Fruit fly (Drosophila melanogaster) whole organism, embryonic: Measurements from ENCODE around the gene Sfp23F.

ENCODE experiments used
- Bgb ChIP-seq: fragments of 200-800 bp; sonication (Bioruptor generic); IDR thresholded peaks from 2 replicates; pipeline ENCODE4 v1.3.6; 2022; ENCODE audit warnings: missing biosample characterization, missing genetic modification characterization; ENCODE audit not compliant: partially characterized antibody
- CG10209 ChIP-seq: fragments of 200-800 bp; sonication (Bioruptor generic); optimal IDR thresholded peaks from 3 replicates; lab custom pipeline; 2017; ENCODE audit warnings: missing biosample characterization, mild to moderate bottlenecking, missing genetic modification characterization, missing genetic modification reagents
- CG10959 ChIP-seq: fragments of 200-800 bp; sonication (Bioruptor generic); IDR thresholded peaks from 2 replicates; pipeline ENCODE4 v1.3.6; 2022; ENCODE audit warnings: missing biosample characterization, missing genetic modification characterization
- CG11085 ChIP-seq: fragments of 200-800 bp; sonication (Bioruptor generic); IDR thresholded peaks from 2 replicates; pipeline ENCODE4 v1.3.6; 2022; ENCODE audit warnings: missing biosample characterization, missing genetic modification characterization
- CG12155 ChIP-seq: fragments of 200-800 bp; sonication (Bioruptor generic); optimal IDR thresholded peaks from 3 replicates; lab custom pipeline; 2016; ENCODE audit warnings: missing biosample characterization, missing genetic modification characterization
- CG15514 ChIP-seq: fragments of 200-800 bp; sonication (Bioruptor generic); optimal IDR thresholded peaks from 3 replicates; lab custom pipeline; 2017; ENCODE audit warnings: missing biosample characterization, missing genetic modification characterization, mild to moderate bottlenecking, moderate library complexity, missing genetic modification reagents
- CG18599 ChIP-seq: fragments of 200-800 bp; sonication (Bioruptor generic); optimal IDR thresholded peaks from 3 replicates; lab custom pipeline; 2017; ENCODE audit warnings: missing biosample characterization, missing genetic modification characterization, mild to moderate bottlenecking, moderate library complexity, missing genetic modification reagents
- CG31224 ChIP-seq: fragments of 200-800 bp; sonication (Bioruptor generic); IDR thresholded peaks from 2 replicates; pipeline ENCODE4 v1.3.6; 2022; ENCODE audit warnings: missing biosample characterization, missing genetic modification characterization
- CG31441 ChIP-seq: fragments of 200-800 bp; sonication (Bioruptor generic); IDR thresholded peaks from 2 replicates; pipeline ENCODE4 v1.3.6; 2022; ENCODE audit warnings: missing biosample characterization, missing genetic modification characterization
- CG32772 ChIP-seq: fragments of 200-800 bp; sonication (Bioruptor generic); IDR thresholded peaks from 2 replicates; pipeline ENCODE4 v1.3.6; 2022; ENCODE audit warnings: missing biosample characterization, missing genetic modification characterization
- CG3407 ChIP-seq: fragments of 200-800 bp; sonication (Bioruptor generic); optimal IDR thresholded peaks from 2 replicates; lab custom pipeline; 2018; ENCODE audit warnings: missing biosample characterization, mild to moderate bottlenecking, missing genetic modification characterization
- CG42726 ChIP-seq: fragments of 200-800 bp; sonication (Bioruptor generic); IDR thresholded peaks from 2 replicates; pipeline ENCODE4 v1.3.6; 2022; ENCODE audit warnings: missing biosample characterization, missing genetic modification characterization; ENCODE audit not compliant: partially characterized antibody
- CG4328 ChIP-seq: fragments of 200-800 bp; sonication (Bioruptor generic); optimal IDR thresholded peaks from 3 replicates; lab custom pipeline; 2017; ENCODE audit warnings: missing biosample characterization, missing genetic modification reagents, missing genetic modification characterization
- CG7786 ChIP-seq: fragments of 200-800 bp; sonication (Bioruptor generic); optimal IDR thresholded peaks from 2 replicates; lab custom pipeline; 2016; ENCODE audit warnings: missing biosample characterization, missing genetic modification characterization
- CG7928 ChIP-seq: fragments of 200-800 bp; sonication (Bioruptor generic); optimal IDR thresholded peaks from 2 replicates; lab custom pipeline; 2017; ENCODE audit warnings: missing biosample characterization, mild to moderate bottlenecking, missing genetic modification characterization
- CG9727 ChIP-seq: fragments of 200-800 bp; sonication (Bioruptor generic); optimal IDR thresholded peaks from 3 replicates; lab custom pipeline; 2017; ENCODE audit warnings: missing biosample characterization, mild to moderate bottlenecking, missing genetic modification characterization
- CG9876 ChIP-seq: fragments of 200-800 bp; sonication (Bioruptor generic); optimal IDR thresholded peaks from 2 replicates; lab custom pipeline; 2016; ENCODE audit warnings: missing biosample characterization, missing genetic modification characterization
- CG9932 ChIP-seq: fragments of 200-800 bp; sonication (Bioruptor generic); IDR thresholded peaks from 2 replicates; pipeline ENCODE4 v1.3.6; 2022; ENCODE audit warnings: missing biosample characterization, missing genetic modification characterization
- D19B ChIP-seq: fragments of 200-800 bp; sonication (Bioruptor generic); optimal IDR thresholded peaks from 2 replicates; lab custom pipeline; 2017; ENCODE audit warnings: missing biosample characterization, mild to moderate bottlenecking, missing genetic modification characterization
- Dfd ChIP-seq, 2 experiments: fragments of >200 bp; optimal IDR thresholded peaks; 2 replicates each; lab custom pipeline; 2017; ENCODE audit warnings: missing biosample characterization in 2 of 2, missing genetic modification characterization in 2 of 2
- Drgx ChIP-seq: fragments of 200-800 bp; sonication (Bioruptor generic); IDR thresholded peaks from 2 replicates; pipeline ENCODE4 v1.3.6; 2022; ENCODE audit warnings: missing biosample characterization, missing genetic modification characterization
- Elba2 ChIP-seq: fragments of 200-800 bp; sonication (Bioruptor generic); optimal IDR thresholded peaks from 3 replicates; lab custom pipeline; 2016; ENCODE audit warnings: missing biosample characterization, missing genetic modification characterization
- HLH3B ChIP-seq: fragments of 200-800 bp; sonication (Bioruptor generic); IDR thresholded peaks from 2 replicates; pipeline ENCODE4 v1.3.6; 2022; ENCODE audit warnings: missing biosample characterization, missing genetic modification characterization
- Neu2 ChIP-seq: fragments of 200-800 bp; sonication (Bioruptor generic); optimal IDR thresholded peaks from 3 replicates; lab custom pipeline; 2016; ENCODE audit warnings: missing biosample characterization, missing genetic modification characterization, borderline replicate concordance
- Oaz ChIP-seq: fragments of 200-800 bp; sonication (Bioruptor generic); IDR thresholded peaks from 2 replicates; pipeline ENCODE4 v1.3.6; 2022; ENCODE audit warnings: missing biosample characterization, missing genetic modification characterization
- Pdp1 ChIP-seq, 2 experiments: fragments of 200-800 bp; sonication (Bioruptor generic); optimal IDR thresholded peaks; 3 replicates each; lab custom pipeline; 2016; ENCODE audit warnings: missing biosample characterization in 2 of 2, missing genetic modification characterization in 2 of 2, mild to moderate bottlenecking in 1 of 2, moderate library complexity in 1 of 2
- Rx ChIP-seq: fragments of 200-800 bp; sonication (Bioruptor generic); IDR thresholded peaks from 2 replicates; pipeline ENCODE4 v1.3.6; 2022; ENCODE audit warnings: missing biosample characterization, missing genetic modification characterization
- Side ChIP-seq: fragments of 200-800 bp; sonication (Bioruptor generic); optimal IDR thresholded peaks from 2 replicates; lab custom pipeline; 2016; ENCODE audit warnings: missing biosample characterization, missing genetic modification characterization
- Taf1 ChIP-seq: fragments of 200-800 bp; sonication (Bioruptor generic); IDR thresholded peaks from 2 replicates; pipeline ENCODE4 v1.3.6; 2022; ENCODE audit warnings: missing biosample characterization, missing genetic modification characterization
- Xrp1 ChIP-seq: fragments of 200-800 bp; sonication (Bioruptor generic); IDR thresholded peaks from 2 replicates; pipeline ENCODE4 v1.3.6; 2022; ENCODE audit warnings: missing biosample characterization, missing genetic modification characterization
- amos ChIP-seq: fragments of 200-800 bp; sonication (Bioruptor generic); IDR thresholded peaks from 2 replicates; pipeline ENCODE4 v1.3.6; 2022; ENCODE audit warnings: missing biosample characterization, missing genetic modification characterization; ENCODE audit not compliant: partially characterized antibody
- az2 ChIP-seq: fragments of 200-800 bp; sonication (Bioruptor generic); optimal IDR thresholded peaks from 3 replicates; lab custom pipeline; 2016; ENCODE audit warnings: missing biosample characterization, missing genetic modification characterization
- chinmo ChIP-seq: fragments of 200-800 bp; sonication (Bioruptor generic); IDR thresholded peaks from 4 replicates; pipeline ENCODE4 v1.3.6; 2022; ENCODE audit warnings: missing biosample characterization, missing genetic modification characterization; ENCODE audit not compliant: partially characterized antibody
- croc ChIP-seq: fragments of 200-800 bp; sonication (Bioruptor generic); conservative IDR thresholded peaks from 3 replicates; pipeline ENCODE4 v1.3.6; 2022; ENCODE audit warnings: missing biosample characterization, missing genetic modification characterization
- crol ChIP-seq: fragments of 200-800 bp; sonication (Bioruptor generic); IDR thresholded peaks from 2 replicates; pipeline ENCODE4 v1.3.6; 2022; ENCODE audit warnings: missing biosample characterization, missing genetic modification characterization
- cwo ChIP-seq: fragments of 200-800 bp; sonication (Bioruptor generic); optimal IDR thresholded peaks from 3 replicates; lab custom pipeline; 2017; ENCODE audit warnings: missing biosample characterization, missing genetic modification characterization, mild to moderate bottlenecking, moderate library complexity, missing genetic modification reagents
- dimm ChIP-seq: fragments of 200-800 bp; sonication (Bioruptor generic); IDR thresholded peaks from 2 replicates; pipeline ENCODE4 v1.3.6; 2022; ENCODE audit warnings: missing biosample characterization, missing genetic modification characterization
- fd3F ChIP-seq: fragments of 200-800 bp; sonication (Bioruptor generic); optimal IDR thresholded peaks from 2 replicates; lab custom pipeline; 2018; ENCODE audit warnings: missing biosample characterization, mild to moderate bottlenecking, missing genetic modification characterization, moderate library complexity
- gcm2 ChIP-seq: fragments of 200-800 bp; sonication (Bioruptor generic); optimal IDR thresholded peaks from 2 replicates; lab custom pipeline; 2016; ENCODE audit warnings: missing biosample characterization, missing genetic modification characterization
- gfzf ChIP-seq: fragments of 200-800 bp; sonication (Bioruptor generic); optimal IDR thresholded peaks from 2 replicates; lab custom pipeline; 2016; ENCODE audit warnings: missing biosample characterization, mild to moderate bottlenecking, missing genetic modification characterization, moderate library complexity
- mld ChIP-seq: fragments of 200-800 bp; sonication (Bioruptor generic); IDR thresholded peaks from 3 replicates; pipeline ENCODE4 v1.3.6; 2022; ENCODE audit warnings: missing biosample characterization, missing genetic modification characterization; ENCODE audit not compliant: partially characterized antibody
- nom ChIP-seq: fragments of 200-800 bp; sonication (Bioruptor generic); optimal IDR thresholded peaks from 2 replicates; lab custom pipeline; 2017; ENCODE audit warnings: missing biosample characterization, missing genetic modification characterization, mild to moderate bottlenecking, moderate library complexity, missing genetic modification reagents
- rib ChIP-seq: fragments of 200-800 bp; sonication (Bioruptor generic); IDR thresholded peaks from 2 replicates; pipeline ENCODE4 v1.3.6; 2022; ENCODE audit warnings: missing biosample characterization, missing genetic modification characterization
- ssp ChIP-seq: fragments of 200-800 bp; sonication (Bioruptor generic); IDR thresholded peaks from 2 replicates; pipeline ENCODE4 v1.3.6; 2022; ENCODE audit warnings: missing biosample characterization, missing genetic modification characterization
- stwl ChIP-seq: fragments of 200-800 bp; sonication (Bioruptor generic); optimal IDR thresholded peaks from 3 replicates; lab custom pipeline; 2018; ENCODE audit warnings: missing biosample characterization, mild to moderate bottlenecking, missing genetic modification characterization, moderate library complexity
- tap ChIP-seq: fragments of 200-800 bp; optimal IDR thresholded peaks from 3 replicates; lab custom pipeline; 2019; ENCODE audit warnings: missing biosample characterization, mild to moderate bottlenecking, missing genetic modification characterization, moderate library complexity
- tio ChIP-seq: fragments of 200-800 bp; sonication (Bioruptor generic); optimal IDR thresholded peaks from 2 replicates; lab custom pipeline; 2017; ENCODE audit warnings: missing biosample characterization, missing genetic modification characterization, inconsistent platforms
- wor ChIP-seq: fragments of 200-800 bp; sonication (Bioruptor generic); IDR thresholded peaks from 2 replicates; pipeline ENCODE4 v1.3.6; 2022; ENCODE audit warnings: missing biosample characterization, missing genetic modification characterization
- zen ChIP-seq: fragments of 200-800 bp; sonication (Bioruptor generic); optimal IDR thresholded peaks from 3 replicates; lab custom pipeline; 2018; ENCODE audit warnings: missing biosample characterization, mild to moderate bottlenecking, missing genetic modification characterization, moderate library complexity

Gene Sfp23F

dm6 chr2L:3348146-3348747 is 39.3 kb downstream of the Sfp23F start (continued):
- TF ChIP-seq Neu2 (no peak), zen (peak; percentile 48), tio (peak; percentile 61), tap (peak; percentile 79), Oaz (GFP tag; lab: Robert Waterston, UW) (peak; percentile 54; the same call in 1 of the 2 replicates), CG7928 (GFP tag; lab: Kevin White, UChicago) (no peak), CG32772 (GFP tag; lab: Robert Waterston, UW) (peak; percentile 92), CG4328 (GFP tag; lab: Kevin White, UChicago) (no peak), croc (GFP tag; lab: Robert Waterston, UW) (peak; percentile 92), CG42726 (GFP tag; lab: Robert Waterston, UW) (no peak), cwo (peak; percentile 56), CG9727 (peak; percentile 41), CG31441 (GFP tag; lab: Robert Waterston, UW) (peak; percentile 88), crol (peak; percentile 87), Elba2 (no peak), Taf1 (GFP tag; lab: Robert Waterston, UW) (0 out of 2 replicates have a peak, but pooled peaks have one; percentile 34), Side (GFP tag; lab: Kevin White, UChicago) (peak; percentile 21), amos (GFP tag; lab: Robert Waterston, UW) (no peak), CG7786 (GFP tag; lab: Kevin White, UChicago) (peak; percentile 44), gcm2 (GFP tag; lab: Kevin White, UChicago) (peak; percentile 19), CG9932 (GFP tag; lab: Robert Waterston, UW) (no peak), Rx (GFP tag; lab: Robert Waterston, UW) (peak; percentile 89), CG10959 (peak; percentile 72), CG9876 (no peak), chinmo (GFP tag; lab: Robert Waterston, UW) (no peak), CG31224 (GFP tag; lab: Robert Waterston, UW) (0 out of 2 replicates have a peak, but pooled peaks have one; percentile 13), mld (GFP tag; lab: Robert Waterston, UW) (no peak), Xrp1 (peak; percentile 94), rib (GFP tag; lab: Robert Waterston, UW) (no peak), wor (GFP tag; lab: Robert Waterston, UW) (peak; percentile 84), Drgx (GFP tag; lab: Robert Waterston, UW) (peak; percentile 98), Dfd (GFP tag; optimal IDR thresholded peaks at IDR 0.05; lab: Kevin White, UChicago) (no peak), stwl (tag; lab: Kevin White, UChicago) (peak; percentile 11), D19B (no peak), Bgb (GFP tag; lab: Robert Waterston, UW) (peak; percentile 39; the same call in 1 of the 2 replicates), ssp (GFP tag; lab: Robert Waterston, UW) (peak; percentile 70), HLH3B (GFP tag; lab: Robert Waterston, UW) (peak; percentile 93), Pdp1 (GFP tag; optimal IDR thresholded peaks at IDR 0.05; lab: Kevin White, UChicago) (peak; percentile 53 to 57), nom (peak; percentile 79), dimm (GFP tag; lab: Robert Waterston, UW) (peak; percentile 74), CG11085 (GFP tag; lab: Robert Waterston, UW) (peak; percentile 61; the same call in 1 of the 2 replicates), CG12155 (GFP tag; lab: Kevin White, UChicago) (no peak), CG15514 (GFP tag; lab: Kevin White, UChicago) (peak; percentile 14), fd3F (no peak), az2 (GFP tag; lab: Kevin White, UChicago) (peak; percentile 80), gfzf (no peak), CG3407 (GFP tag; lab: Kevin White, UChicago) (peak; percentile 86), CG18599 (GFP tag; lab: Kevin White, UChicago) (peak; percentile 51), CG10209 (GFP tag; lab: Kevin White, UChicago) (peak; percentile 76)
